Worm (Caenorhabditis elegans) whole organism, early embryonic: ENCODE data around the gene gpdh-2.

Experiments
- B0310.2 ChIP-seq: sonication (generic microtip); optimal IDR thresholded peaks from 2 replicates; lab custom pipeline; 2016; ENCODE audit warnings: mild to moderate bottlenecking, missing genetic modification characterization, missing compliant biosample characterization
- F13C5.2 ChIP-seq: sonication (generic microtip); optimal IDR thresholded peaks from 2 replicates; lab custom pipeline; 2017; ENCODE audit warnings: mild to moderate bottlenecking, missing genetic modification characterization, inconsistent platforms, missing compliant biosample characterization
- aly-1 ChIP-seq: sonication (generic microtip); optimal IDR thresholded peaks from 2 replicates; lab custom pipeline; 2016; ENCODE audit warnings: missing genetic modification characterization, missing compliant biosample characterization
- ama-1 ChIP-seq: fragments of 150-350 bp; optimal IDR thresholded peaks from 2 replicates; lab custom pipeline; 2014
- ceh-13 ChIP-seq: fragments of 200-800 bp; sonication (Bioruptor generic); optimal IDR thresholded peaks from 2 replicates; lab custom pipeline; 2018; ENCODE audit warnings: mild to moderate bottlenecking, missing genetic modification characterization, missing compliant biosample characterization
- ceh-36 ChIP-seq: sonication (generic microtip); optimal IDR thresholded peaks from 2 replicates; lab custom pipeline; 2016; ENCODE audit warnings: missing genetic modification characterization, inconsistent platforms, missing compliant biosample characterization
- ets-7 ChIP-seq: sonication (generic microtip); optimal IDR thresholded peaks from 2 replicates; lab custom pipeline; 2016; ENCODE audit warnings: missing genotype, missing genetic modification characterization, missing compliant biosample characterization
- flt-1 ChIP-seq: fragments of 200-800 bp; sonication (Bioruptor generic); IDR thresholded peaks from 2 replicates; pipeline ENCODE4 v1.3.6; 2022; ENCODE audit warnings: missing genetic modification characterization, missing compliant biosample characterization
- hmbx-1 ChIP-seq: sonication (generic microtip); optimal IDR thresholded peaks from 2 replicates; lab custom pipeline; 2016; ENCODE audit warnings: mild to moderate bottlenecking, missing genetic modification characterization, missing compliant biosample characterization
- hmg-4 ChIP-seq: fragments of 200-800 bp; sonication (Bioruptor generic); optimal IDR thresholded peaks from 2 replicates; lab custom pipeline; 2018; ENCODE audit warnings: mild to moderate bottlenecking, missing genetic modification characterization, missing compliant biosample characterization
- hnd-1 ChIP-seq: sonication (generic microtip); optimal IDR thresholded peaks from 2 replicates; lab custom pipeline; 2016; ENCODE audit warnings: missing genetic modification characterization, missing compliant biosample characterization
- pes-1 ChIP-seq: fragments of 200-800 bp; sonication (Bioruptor generic); IDR thresholded peaks from 2 replicates; pipeline ENCODE4 v1.3.6; 2022; ENCODE audit warnings: missing genetic modification reagents, missing genetic modification characterization, missing compliant biosample characterization
- scrt-1 ChIP-seq: fragments of 200-800 bp; sonication (Bioruptor generic); IDR thresholded peaks from 2 replicates; pipeline ENCODE4 v1.3.6; 2022; ENCODE audit warnings: missing genetic modification characterization, missing compliant biosample characterization
- sea-1 ChIP-seq: fragments of 200-800 bp; sonication (Bioruptor generic); conservative IDR thresholded peaks from 2 replicates; pipeline ENCODE4 v1.3.6; 2022; ENCODE audit warnings: missing genetic modification characterization, missing compliant biosample characterization
- tbx-11 ChIP-seq: fragments of 200-800 bp; sonication (Bioruptor generic); IDR thresholded peaks from 2 replicates; pipeline ENCODE4 v1.3.6; 2022; ENCODE audit warnings: missing genetic modification characterization, missing compliant biosample characterization
- tbx-37 ChIP-seq: fragments of 200-800 bp; sonication (Bioruptor generic); conservative IDR thresholded peaks from 2 replicates; pipeline ENCODE4 v1.3.6; 2022; ENCODE audit warnings: missing genetic modification reagents, missing genetic modification characterization, missing compliant biosample characterization
- tra-4 ChIP-seq: sonication (generic microtip); optimal IDR thresholded peaks from 2 replicates; lab custom pipeline; 2017; ENCODE audit warnings: missing genetic modification characterization, missing compliant biosample characterization

The gpdh-2 gene

ce11 chrIII:9867780-9868503, 9.0 kb upstream of the gpdh-2 start, which contains the start of gene dhhc-4:
Gene dhhc-4, minus strand, starts transcription at chrIII:9867792.
- TF ChIP-seq pes-1 (GFP tag; lab: Robert Waterston, UW) (peak; percentile 79), tbx-37 (GFP tag; lab: Robert Waterston, UW) (peak; percentile 80), tbx-11 (GFP tag; lab: Robert Waterston, UW) (no peak), F13C5.2 (tag; lab: Kevin White, UChicago) (no peak), ceh-13 (GFP tag; lab: Kevin White, UChicago) (peak; percentile 1)

ce11 chrIII:9867352-9867751, 8.4 kb upstream of the gpdh-2 start:
- no peak for TF ChIP-seq pes-1 (GFP tag; lab: Robert Waterston, UW)
- TF ChIP-seq ceh-13 (GFP tag; lab: Kevin White, UChicago): no peak
- no peak for TF ChIP-seq aly-1 (tag; lab: Kevin White, UChicago)
- no peak for TF ChIP-seq ceh-36 (tag; lab: Kevin White, UChicago)
- no peak for TF ChIP-seq hmbx-1 (tag; lab: Kevin White, UChicago)
- no peak for TF ChIP-seq ets-7 (tag; lab: Kevin White, UChicago)
- TF ChIP-seq B0310.2: no peak
- TF ChIP-seq F13C5.2 (tag; lab: Kevin White, UChicago): no peak
- no peak for TF ChIP-seq tra-4 (tag; lab: Kevin White, UChicago)
- no peak for TF ChIP-seq ama-1
- no peak for TF ChIP-seq sea-1 (GFP tag; lab: Robert Waterston, UW)
- no peak for TF ChIP-seq tbx-11 (GFP tag; lab: Robert Waterston, UW)
- no peak for TF ChIP-seq hnd-1 (tag; lab: Kevin White, UChicago)
- TF ChIP-seq scrt-1 (GFP tag; lab: Robert Waterston, UW): no peak
- no peak for TF ChIP-seq hmg-4 (GFP tag; lab: Kevin White, UChicago)

ce11 chrIII:9862469-9862868, 3.5 kb upstream of the gpdh-2 start:
- no peak for TF ChIP-seq ets-7 (tag; lab: Kevin White, UChicago)
- no peak for TF ChIP-seq tbx-11 (GFP tag; lab: Robert Waterston, UW)
- no peak for TF ChIP-seq ama-1

ce11 chrIII:9861470-9862342, 2.7 kb upstream of the gpdh-2 start:
- TF ChIP-seq flt-1 (GFP tag; lab: Robert Waterston, UW) (peak; percentile 91), hnd-1 (tag; lab: Kevin White, UChicago) (peak; percentile 77), hmbx-1 (tag; lab: Kevin White, UChicago) (peak; percentile 78), scrt-1 (GFP tag; lab: Robert Waterston, UW) (peak; percentile 94), sea-1 (GFP tag; lab: Robert Waterston, UW) (peak; percentile 88), ceh-13 (GFP tag; lab: Kevin White, UChicago) (peak; percentile 67), tra-4 (tag; lab: Kevin White, UChicago) (peak; percentile 45), ceh-36 (tag; lab: Kevin White, UChicago) (peak; percentile 86), hmg-4 (GFP tag; lab: Kevin White, UChicago) (peak; percentile 91), tbx-37 (GFP tag; lab: Robert Waterston, UW) (peak; percentile 94), aly-1 (tag; lab: Kevin White, UChicago) (peak; percentile 86), ama-1 (no peak), F13C5.2 (tag; lab: Kevin White, UChicago) (peak; percentile 84), ets-7 (tag; lab: Kevin White, UChicago) (peak; percentile 84), tbx-11 (GFP tag; lab: Robert Waterston, UW) (peak; percentile 93), pes-1 (GFP tag; lab: Robert Waterston, UW) (peak; percentile 95), B0310.2 (peak; percentile 83)

- TF ChIP-seq B0310.2 (no peak), hmg-4 (GFP tag; lab: Kevin White, UChicago) (no peak), scrt-1 (GFP tag; lab: Robert Waterston, UW) (no peak), hmbx-1 (tag; lab: Kevin White, UChicago) (no peak), aly-1 (tag; lab: Kevin White, UChicago) (no peak), flt-1 (GFP tag; lab: Robert Waterston, UW) (no peak), ceh-36 (tag; lab: Kevin White, UChicago) (no peak)
These were observed 1.3 kb upstream of the gpdh-2 start, which contains the start of gene twk-48 for ce11 chrIII:9860201-9860780. Gene twk-48, plus strand, starts transcription at chrIII:9860730.

ce11 chrIII:9858061-9858460, 922 bp downstream of the gpdh-2 start:
- TF ChIP-seq ceh-36 (tag; lab: Kevin White, UChicago): no peak
- no peak for TF ChIP-seq aly-1 (tag; lab: Kevin White, UChicago)
- TF ChIP-seq tra-4 (tag; lab: Kevin White, UChicago): no peak
- TF ChIP-seq flt-1 (GFP tag; lab: Robert Waterston, UW): no peak
- TF ChIP-seq pes-1 (GFP tag; lab: Robert Waterston, UW): no peak
- TF ChIP-seq sea-1 (GFP tag; lab: Robert Waterston, UW): no peak
- no peak for TF ChIP-seq scrt-1 (GFP tag; lab: Robert Waterston, UW)
- no peak for TF ChIP-seq tbx-37 (GFP tag; lab: Robert Waterston, UW)
- TF ChIP-seq hmbx-1 (tag; lab: Kevin White, UChicago): no peak
- TF ChIP-seq B0310.2: no peak
- no peak for TF ChIP-seq hmg-4 (GFP tag; lab: Kevin White, UChicago)
- no peak for TF ChIP-seq ama-1
- TF ChIP-seq tbx-11 (GFP tag; lab: Robert Waterston, UW): no peak
- no peak for TF ChIP-seq ets-7 (tag; lab: Kevin White, UChicago)
- TF ChIP-seq hnd-1 (tag; lab: Kevin White, UChicago): no peak
- TF ChIP-seq ceh-13 (GFP tag; lab: Kevin White, UChicago): no peak
